Worm (Caenorhabditis elegans) whole organism, early embryonic: ENCODE results near the gene C16C8.27.

ENCODE experiments used
- B0310.2 ChIP-seq: sonication (generic microtip); optimal IDR thresholded peaks from 2 replicates; lab custom pipeline; 2016; ENCODE audit warnings: mild to moderate bottlenecking, missing genetic modification characterization, missing compliant biosample characterization
- F13C5.2 ChIP-seq: sonication (generic microtip); optimal IDR thresholded peaks from 2 replicates; lab custom pipeline; 2017; ENCODE audit warnings: mild to moderate bottlenecking, missing genetic modification characterization, inconsistent platforms, missing compliant biosample characterization
- ama-1 ChIP-seq: fragments of 150-350 bp; optimal IDR thresholded peaks from 2 replicates; lab custom pipeline; 2014
- ceh-36 ChIP-seq: sonication (generic microtip); optimal IDR thresholded peaks from 2 replicates; lab custom pipeline; 2016; ENCODE audit warnings: missing genetic modification characterization, inconsistent platforms, missing compliant biosample characterization
- flt-1 ChIP-seq: fragments of 200-800 bp; sonication (Bioruptor generic); IDR thresholded peaks from 2 replicates; pipeline ENCODE4 v1.3.6; 2022; ENCODE audit warnings: missing genetic modification characterization, missing compliant biosample characterization
- hmbx-1 ChIP-seq: sonication (generic microtip); optimal IDR thresholded peaks from 2 replicates; lab custom pipeline; 2016; ENCODE audit warnings: mild to moderate bottlenecking, missing genetic modification characterization, missing compliant biosample characterization
- hnd-1 ChIP-seq: sonication (generic microtip); optimal IDR thresholded peaks from 2 replicates; lab custom pipeline; 2016; ENCODE audit warnings: missing genetic modification characterization, missing compliant biosample characterization
- pes-1 ChIP-seq: fragments of 200-800 bp; sonication (Bioruptor generic); IDR thresholded peaks from 2 replicates; pipeline ENCODE4 v1.3.6; 2022; ENCODE audit warnings: missing genetic modification reagents, missing genetic modification characterization, missing compliant biosample characterization
- scrt-1 ChIP-seq: fragments of 200-800 bp; sonication (Bioruptor generic); IDR thresholded peaks from 2 replicates; pipeline ENCODE4 v1.3.6; 2022; ENCODE audit warnings: missing genetic modification characterization, missing compliant biosample characterization
- sea-1 ChIP-seq: fragments of 200-800 bp; sonication (Bioruptor generic); conservative IDR thresholded peaks from 2 replicates; pipeline ENCODE4 v1.3.6; 2022; ENCODE audit warnings: missing genetic modification characterization, missing compliant biosample characterization
- tbx-11 ChIP-seq: fragments of 200-800 bp; sonication (Bioruptor generic); IDR thresholded peaks from 2 replicates; pipeline ENCODE4 v1.3.6; 2022; ENCODE audit warnings: missing genetic modification characterization, missing compliant biosample characterization
- tra-4 ChIP-seq: sonication (generic microtip); optimal IDR thresholded peaks from 2 replicates; lab custom pipeline; 2017; ENCODE audit warnings: missing genetic modification characterization, missing compliant biosample characterization

ce11 chrII:3473744-3474143 lies 32.3 kb downstream of the C16C8.27 start, which contains the start of gene sdz-32:
- TF ChIP-seq tbx-11 (no peak), scrt-1 (GFP tag; lab: Robert Waterston, UW) (no peak), ama-1 (lab: Kevin White, UChicago) (no peak), B0310.2 (tag; lab: Kevin White, UChicago) (no peak), pes-1 (GFP tag; lab: Robert Waterston, UW) (no peak), ceh-36 (tag; lab: Kevin White, UChicago) (no peak), flt-1 (GFP tag; lab: Robert Waterston, UW) (no peak), tra-4 (tag; lab: Kevin White, UChicago) (no peak), hmbx-1 (no peak), sea-1 (GFP tag; lab: Robert Waterston, UW) (no peak), F13C5.2 (tag; lab: Kevin White, UChicago) (no peak), hnd-1 (tag; lab: Kevin White, UChicago) (no peak)
